Fruit fly (Drosophila melanogaster) whole organism, embryonic: ENCODE data around the gene NELF-B.

ENCODE experiments used
- CG10654 ChIP-seq: fragments of 200-800 bp; sonication (Bioruptor generic); optimal IDR thresholded peaks from 2 replicates; lab custom pipeline; 2016; ENCODE audit warnings: missing biosample characterization, missing genetic modification characterization
- CG10959 ChIP-seq: fragments of 200-800 bp; sonication (Bioruptor generic); IDR thresholded peaks from 2 replicates; pipeline ENCODE4 v1.3.6; 2022; ENCODE audit warnings: missing biosample characterization, missing genetic modification characterization
- CG10979 ChIP-seq: fragments of 200-800 bp; sonication (Bioruptor generic); optimal IDR thresholded peaks from 2 replicates; lab custom pipeline; 2018; ENCODE audit warnings: missing biosample characterization, mild to moderate bottlenecking, missing genetic modification characterization, moderate library complexity
- CG11398 ChIP-seq: fragments of 200-800 bp; sonication (Bioruptor generic); optimal IDR thresholded peaks from 2 replicates; lab custom pipeline; 2016; ENCODE audit warnings: missing biosample characterization, missing genetic modification characterization
- CG11696 ChIP-seq: fragments of 200-800 bp; sonication (Bioruptor generic); IDR thresholded peaks from 2 replicates; pipeline ENCODE4 v1.3.6; 2022; ENCODE audit warnings: missing biosample characterization, missing genetic modification characterization
- CG1233 ChIP-seq: fragments of 200-800 bp; sonication (Bioruptor generic); optimal IDR thresholded peaks from 4 replicates; lab custom pipeline; 2018; ENCODE audit warnings: missing biosample characterization, mild to moderate bottlenecking, missing genetic modification characterization
- CG12769 ChIP-seq: fragments of 200-800 bp; sonication (Bioruptor generic); optimal IDR thresholded peaks from 2 replicates; lab custom pipeline; 2019; ENCODE audit warnings: missing biosample characterization, mild to moderate bottlenecking, missing genetic modification characterization, moderate library complexity
- CG12942 ChIP-seq: fragments of 200-800 bp; sonication (Bioruptor generic); optimal IDR thresholded peaks from 3 replicates; lab custom pipeline; 2016; ENCODE audit warnings: missing biosample characterization, missing genetic modification characterization
- CG15479 ChIP-seq: fragments of 200-800 bp; sonication (Bioruptor generic); optimal IDR thresholded peaks from 3 replicates; lab custom pipeline; 2019; ENCODE audit warnings: missing biosample characterization, mild to moderate bottlenecking, missing genetic modification characterization, moderate library complexity
- CG16813 ChIP-seq: fragments of 200-800 bp; sonication (Bioruptor generic); IDR thresholded peaks from 3 replicates; pipeline ENCODE4 v1.3.6; 2022; ENCODE audit warnings: missing biosample characterization, missing genetic modification characterization; ENCODE audit not compliant: partially characterized antibody
- CG17359 ChIP-seq: fragments of 200-800 bp; sonication (Bioruptor generic); optimal IDR thresholded peaks from 3 replicates; lab custom pipeline; 2018; ENCODE audit warnings: missing biosample characterization, mild to moderate bottlenecking, missing genetic modification characterization, moderate library complexity
- CG17568 ChIP-seq: fragments of 200-800 bp; sonication (Bioruptor generic); optimal IDR thresholded peaks from 2 replicates; lab custom pipeline; 2018; ENCODE audit warnings: missing biosample characterization, mild to moderate bottlenecking, missing genetic modification characterization, moderate library complexity
- CG18619 ChIP-seq: fragments of 200-800 bp; sonication (Bioruptor generic); optimal IDR thresholded peaks from 3 replicates; lab custom pipeline; 2017; ENCODE audit warnings: missing biosample characterization, mild to moderate bottlenecking, missing genetic modification characterization
- CG2129 ChIP-seq: fragments of 200-800 bp; sonication (Bioruptor generic); IDR thresholded peaks from 2 replicates; pipeline ENCODE4 v1.3.6; 2022; ENCODE audit warnings: missing biosample characterization, missing genetic modification characterization; ENCODE audit not compliant: partially characterized antibody
- CG31388 ChIP-seq: fragments of 200-800 bp; sonication (Bioruptor generic); optimal IDR thresholded peaks from 2 replicates; lab custom pipeline; 2016; ENCODE audit warnings: missing biosample characterization, missing genetic modification characterization
- CG4360 ChIP-seq: fragments of 200-800 bp; sonication (Bioruptor generic); IDR thresholded peaks from 2 replicates; pipeline ENCODE4 v1.3.6; 2022; ENCODE audit warnings: missing biosample characterization, missing genetic modification characterization
- CG4424 ChIP-seq: fragments of 200-800 bp; sonication (Bioruptor generic); optimal IDR thresholded peaks from 3 replicates; lab custom pipeline; 2016; ENCODE audit warnings: missing biosample characterization, missing genetic modification characterization
- CG7745 ChIP-seq: fragments of 200-800 bp; sonication (Bioruptor generic); optimal IDR thresholded peaks from 2 replicates; lab custom pipeline; 2018; ENCODE audit warnings: missing biosample characterization, mild to moderate bottlenecking, missing genetic modification characterization, moderate library complexity
- CG7963 ChIP-seq: fragments of 200-800 bp; sonication (Bioruptor generic); IDR thresholded peaks from 3 replicates; pipeline ENCODE4 v1.3.6; 2022; ENCODE audit warnings: missing biosample characterization, missing genetic modification characterization; ENCODE audit not compliant: partially characterized antibody
- CG8089 ChIP-seq: fragments of 200-800 bp; sonication (Bioruptor generic); optimal IDR thresholded peaks from 3 replicates; lab custom pipeline; 2016; ENCODE audit warnings: missing biosample characterization, missing genetic modification characterization
- CG8765 ChIP-seq: fragments of 200-800 bp; sonication (Bioruptor generic); IDR thresholded peaks from 2 replicates; pipeline ENCODE4 v1.3.6; 2022; ENCODE audit warnings: missing biosample characterization, missing genetic modification characterization
- CG9817 ChIP-seq: fragments of 200-800 bp; sonication (Bioruptor generic); optimal IDR thresholded peaks from 2 replicates; lab custom pipeline; 2018; ENCODE audit warnings: missing biosample characterization, mild to moderate bottlenecking, missing genetic modification characterization, moderate library complexity
- CTCF ChIP-seq: fragments of 200-800 bp; sonication (Bioruptor generic); optimal IDR thresholded peaks from 2 replicates; lab custom pipeline; 2017; ENCODE audit warnings: missing biosample characterization, mild to moderate bottlenecking, missing genetic modification characterization, moderate library complexity
- D19A ChIP-seq: fragments of 200-800 bp; optimal IDR thresholded peaks from 3 replicates; lab custom pipeline; 2019; ENCODE audit warnings: missing biosample characterization, mild to moderate bottlenecking, missing genetic modification characterization, moderate library complexity
- D19B ChIP-seq: fragments of 200-800 bp; sonication (Bioruptor generic); optimal IDR thresholded peaks from 2 replicates; lab custom pipeline; 2017; ENCODE audit warnings: missing biosample characterization, mild to moderate bottlenecking, missing genetic modification characterization
- Dad ChIP-seq: fragments of 200-800 bp; sonication (Bioruptor generic); optimal IDR thresholded peaks from 3 replicates; lab custom pipeline; 2016; ENCODE audit warnings: missing biosample characterization, missing genetic modification characterization
- Dip2 ChIP-seq: fragments of 200-800 bp; sonication (Bioruptor generic); IDR thresholded peaks from 2 replicates; pipeline ENCODE4 v1.3.6; 2022; ENCODE audit warnings: missing biosample characterization, missing genetic modification characterization
- Doc2 ChIP-seq: fragments of 200-800 bp; sonication (Bioruptor generic); IDR thresholded peaks from 2 replicates; pipeline ENCODE4 v1.3.6; 2022; ENCODE audit warnings: missing biosample characterization, missing genetic modification characterization
- Drgx ChIP-seq: fragments of 200-800 bp; sonication (Bioruptor generic); IDR thresholded peaks from 2 replicates; pipeline ENCODE4 v1.3.6; 2022; ENCODE audit warnings: missing biosample characterization, missing genetic modification characterization
- Hr78 ChIP-seq, 2 experiments: fragments of 200-800 bp in 1 of 2; fragments of >200 bp in 1 of 2; sonication (Bioruptor generic) in 1 of 2; optimal IDR thresholded peaks; 2 replicates each; lab custom pipeline; 2017 to 2019; ENCODE audit warnings: missing biosample characterization in 2 of 2, missing genetic modification characterization in 2 of 2, mild to moderate bottlenecking in 1 of 2, moderate library complexity in 1 of 2
- MBD-R2 ChIP-seq: fragments of 200-800 bp; sonication (Bioruptor generic); IDR thresholded peaks from 2 replicates; pipeline ENCODE4 v1.3.6; 2022; ENCODE audit warnings: missing biosample characterization, missing genetic modification characterization
- MESR4 ChIP-seq: fragments of 200-800 bp; sonication (Bioruptor generic); optimal IDR thresholded peaks from 2 replicates; lab custom pipeline; 2018; ENCODE audit warnings: missing biosample characterization, mild to moderate bottlenecking, missing genetic modification characterization, moderate library complexity
- Side ChIP-seq: fragments of 200-800 bp; sonication (Bioruptor generic); optimal IDR thresholded peaks from 2 replicates; lab custom pipeline; 2016; ENCODE audit warnings: missing biosample characterization, missing genetic modification characterization
- bigmax ChIP-seq: fragments of 200-800 bp; sonication (Bioruptor generic); optimal IDR thresholded peaks from 2 replicates; lab custom pipeline; 2018; ENCODE audit warnings: missing biosample characterization, mild to moderate bottlenecking, missing genetic modification characterization
- bowl ChIP-seq: fragments of 200-800 bp; sonication (Bioruptor generic); IDR thresholded peaks from 2 replicates; pipeline ENCODE4 v1.3.6; 2022; ENCODE audit warnings: missing biosample characterization, missing genetic modification characterization
- br ChIP-seq: fragments of >200 bp; optimal IDR thresholded peaks from 2 replicates; lab custom pipeline; 2017
- bsh ChIP-seq, 2 experiments: fragments of 200-800 bp; sonication (Bioruptor generic); optimal IDR thresholded peaks; 2 replicates each; lab custom pipeline; 2017 to 2018; ENCODE audit warnings: mild to moderate bottlenecking in 2 of 2, missing biosample characterization in 2 of 2, missing genetic modification characterization in 2 of 2, moderate library complexity in 1 of 2
- btn ChIP-seq: fragments of 200-800 bp; sonication (Bioruptor generic); optimal IDR thresholded peaks from 2 replicates; lab custom pipeline; 2016; ENCODE audit warnings: missing biosample characterization, missing genetic modification characterization
- corto ChIP-seq: fragments of 200-800 bp; sonication (Bioruptor generic); optimal IDR thresholded peaks from 2 replicates; lab custom pipeline; 2016; ENCODE audit warnings: missing biosample characterization, mild to moderate bottlenecking, missing genetic modification characterization, moderate library complexity
- dpn ChIP-seq, 2 experiments: fragments of 200-800 bp; sonication (Bioruptor generic); optimal IDR thresholded peaks; 3 replicates each; lab custom pipeline; 2016; ENCODE audit warnings: missing biosample characterization in 2 of 2, missing genetic modification characterization in 2 of 2
- gce ChIP-seq: fragments of 200-800 bp; sonication (Bioruptor generic); IDR thresholded peaks from 3 replicates; pipeline ENCODE4 v1.3.6; 2022; ENCODE audit warnings: missing biosample characterization, missing genetic modification characterization
- gcm ChIP-seq: fragments of 200-800 bp; sonication (Bioruptor generic); optimal IDR thresholded peaks from 2 replicates; lab custom pipeline; 2019; ENCODE audit warnings: missing biosample characterization, mild to moderate bottlenecking, missing genetic modification characterization, moderate library complexity
- hb ChIP-seq: fragments of 200-800 bp; sonication (Bioruptor generic); IDR thresholded peaks from 3 replicates; pipeline ENCODE4 v1.3.6; 2022; ENCODE audit warnings: missing biosample characterization, missing genetic modification characterization; ENCODE audit not compliant: partially characterized antibody
- pita ChIP-seq: fragments of 200-800 bp; sonication (Bioruptor generic); optimal IDR thresholded peaks from 2 replicates; lab custom pipeline; 2017; ENCODE audit warnings: missing biosample characterization, mild to moderate bottlenecking, missing genetic modification characterization
- sens-2 ChIP-seq: fragments of 200-800 bp; sonication (Bioruptor generic); IDR thresholded peaks from 2 replicates; pipeline ENCODE4 v1.3.6; 2022; ENCODE audit warnings: missing biosample characterization, missing genetic modification characterization
- so ChIP-seq: fragments of 200-800 bp; sonication (Bioruptor generic); IDR thresholded peaks from 3 replicates; pipeline ENCODE4 v1.3.6; 2022; ENCODE audit warnings: missing biosample characterization, missing genetic modification characterization
- sob ChIP-seq: fragments of 200-800 bp; sonication (Bioruptor generic); IDR thresholded peaks from 2 replicates; pipeline ENCODE4 v1.3.6; 2022; ENCODE audit warnings: missing biosample characterization, missing genetic modification characterization
- twi ChIP-seq: fragments of 200-800 bp; optimal IDR thresholded peaks from 2 replicates; lab custom pipeline; 2019; ENCODE audit warnings: missing biosample characterization, mild to moderate bottlenecking, missing genetic modification characterization, moderate library complexity

Gene NELF-B

dm6 chrX:7696711-7697654 is 31.2 kb downstream of the NELF-B start (continued):
- TF ChIP-seq CG17568 (GFP tag; lab: Kevin White, UChicago), result peak; percentile 84
- peak; percentile 92 for TF ChIP-seq CG18619 (GFP tag; lab: Kevin White, UChicago)
- 0 out of 2 replicates have a peak, but pooled peaks have one; percentile 25 for TF ChIP-seq CG10959 (GFP tag; lab: Robert Waterston, UW)
- peak; percentile 76 for TF ChIP-seq Side
- peak; percentile 8 for TF ChIP-seq bigmax (GFP tag; lab: Kevin White, UChicago)
- TF ChIP-seq CG12769 (tag; lab: Kevin White, UChicago), result peak; percentile 94
- peak; percentile 85 for TF ChIP-seq D19B (GFP tag; lab: Kevin White, UChicago)
- TF ChIP-seq CG17359 (tag; lab: Kevin White, UChicago), result peak; percentile 89
- TF ChIP-seq CG2129, result no peak
- peak; percentile 95 for TF ChIP-seq CG9817 (tag; lab: Kevin White, UChicago)
- no peak for TF ChIP-seq btn (GFP tag; lab: Kevin White, UChicago)
- peak; percentile 76 to 88 for TF ChIP-seq bsh (GFP tag; optimal IDR thresholded peaks at IDR 0.05; lab: Kevin White, UChicago)
- no peak for TF ChIP-seq CG15479 (GFP tag; lab: Kevin White, UChicago)
- peak; percentile 97 for TF ChIP-seq Drgx (GFP tag; lab: Robert Waterston, UW)
- TF ChIP-seq CG11398, result peak; percentile 75
- TF ChIP-seq dpn (GFP tag; optimal IDR thresholded peaks at IDR 0.05; lab: Kevin White, UChicago), result peak; percentile 90 to 91
- peak; percentile 75 for TF ChIP-seq gcm (GFP tag; lab: Kevin White, UChicago)
- TF ChIP-seq hb, result no peak
- no peak for TF ChIP-seq br (lab: Kevin White, UChicago)
- 0 out of 2 replicates have a peak, but pooled peaks have one; percentile 44 for TF ChIP-seq CG4360 (GFP tag; lab: Robert Waterston, UW)
- TF ChIP-seq Dip2 (GFP tag; lab: Robert Waterston, UW), result peak; percentile 23; the same call in 1 of the 2 replicates
- TF ChIP-seq Doc2 (GFP tag; lab: Robert Waterston, UW), result peak; percentile 41; the same call in 1 of the 2 replicates
- peak; percentile 93 for TF ChIP-seq sob (GFP tag; lab: Robert Waterston, UW)
- peak; percentile 63 for TF ChIP-seq CG10979 (tag; lab: Kevin White, UChicago)
- no peak for TF ChIP-seq CG7745 (tag; lab: Kevin White, UChicago)
- peak; percentile 70 for TF ChIP-seq twi (tag; lab: Kevin White, UChicago)
- peak; percentile 67; the same call in 1 of the 2 replicates for TF ChIP-seq CG11696 (GFP tag; lab: Robert Waterston, UW)
- peak; percentile 79; the same call in 2 of the 3 replicates for TF ChIP-seq gce (GFP tag; lab: Robert Waterston, UW)
- peak; percentile 24 for TF ChIP-seq CG31388
- peak; percentile 38 for TF ChIP-seq CTCF (GFP tag; lab: Kevin White, UChicago)
- TF ChIP-seq sens-2 (GFP tag; lab: Robert Waterston, UW), result no peak
- TF ChIP-seq MESR4, result peak; percentile 23
- TF ChIP-seq CG7963 (GFP tag; lab: Robert Waterston, UW), result no peak
- TF ChIP-seq CG8765, result peak; percentile 60; the same call in 1 of the 2 replicates
- peak; percentile 62 for TF ChIP-seq CG12942
- no peak for TF ChIP-seq CG16813 (GFP tag; lab: Robert Waterston, UW)
- peak; percentile 76 for TF ChIP-seq corto (GFP tag; lab: Kevin White, UChicago)
- TF ChIP-seq CG1233 (GFP tag; lab: Kevin White, UChicago), result peak; percentile 90
- TF ChIP-seq Hr78 (GFP tag; optimal IDR thresholded peaks at IDR 0.05; lab: Kevin White, UChicago), result peak in 1 of 2 experiments; percentile 59
- TF ChIP-seq pita (GFP tag; lab: Kevin White, UChicago), result no peak
- TF ChIP-seq Dad (GFP tag; lab: Kevin White, UChicago), result peak; percentile 59
- peak; percentile 74 for TF ChIP-seq CG10654 (GFP tag; lab: Kevin White, UChicago)
- TF ChIP-seq CG4424 (GFP tag; lab: Kevin White, UChicago), result peak; percentile 82
- TF ChIP-seq bowl (GFP tag; lab: Robert Waterston, UW), result peak; percentile 47; the same call in 1 of the 2 replicates
- TF ChIP-seq MBD-R2, result peak; percentile 82
- peak; percentile 79 for TF ChIP-seq D19A (tag; lab: Kevin White, UChicago)
- peak; percentile 89 for TF ChIP-seq so (GFP tag; lab: Robert Waterston, UW)
- TF ChIP-seq CG8089 (GFP tag; lab: Kevin White, UChicago), result peak; percentile 27
